Fruit fly (Drosophila melanogaster): Measurements from ENCODE around the gene larp.

DNA sequence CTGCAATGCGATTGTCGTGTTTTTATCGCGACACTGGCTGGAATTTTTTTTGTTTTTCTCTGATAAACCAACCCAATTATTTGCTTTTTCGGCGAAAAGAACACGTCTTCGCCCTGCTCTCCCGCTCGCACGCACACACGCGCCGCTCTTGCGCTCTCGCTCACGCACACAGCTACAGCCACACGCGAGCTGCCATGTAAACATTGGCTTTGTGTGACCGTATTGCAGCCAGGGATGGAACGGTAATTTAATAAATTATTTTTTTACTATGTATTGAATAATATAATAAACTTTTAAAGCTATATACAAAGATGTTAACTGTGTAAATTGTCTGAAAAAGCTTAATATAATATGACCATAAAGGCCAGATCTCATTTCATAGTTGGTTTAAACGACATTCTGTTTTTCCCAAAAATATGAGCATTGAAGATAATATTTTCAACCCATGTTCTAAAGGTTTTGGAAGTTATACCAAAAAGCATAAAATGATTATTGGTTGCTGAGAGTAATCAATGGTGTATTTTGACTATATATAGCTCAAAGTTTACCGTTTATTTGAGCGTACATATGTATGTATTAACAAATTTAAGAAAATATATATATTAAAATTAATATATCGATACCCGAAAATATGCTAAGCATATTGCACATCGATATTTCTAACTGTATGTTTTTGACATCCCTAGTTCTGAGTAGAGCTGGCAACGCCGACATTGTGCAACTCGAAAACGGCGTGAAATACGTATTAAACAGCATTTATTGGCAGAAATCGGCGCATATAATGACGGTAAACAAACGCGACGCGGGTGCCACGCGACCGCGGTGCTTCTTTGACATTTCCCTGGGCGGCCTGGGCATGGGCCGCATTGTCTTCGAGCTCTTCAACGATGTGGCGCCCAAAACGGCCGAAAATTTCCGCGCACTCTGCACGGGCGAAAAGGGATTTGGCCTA lies 3.7 kb upstream of the larp start, which contains the start of the genes Gfat2 and Moca-cyp:
- TF ChIP-seq CG14711 (tag; optimal IDR thresholded peaks at IDR 0.05) (peak; percentile 58), cnc (optimal IDR thresholded peaks at IDR 0.05) (no peak), Hr96 (GFP tag; optimal IDR thresholded peaks at IDR 0.05) (peak; percentile 50), cic (GFP tag; optimal IDR thresholded peaks at IDR 0.05) (peak; percentile 2), CG11617 (GFP tag; optimal IDR thresholded peaks at IDR 0.05) (peak; percentile 84), CG12768 (GFP tag; optimal IDR thresholded peaks at IDR 0.05) (peak; percentile 61), Mnt (GFP tag; optimal IDR thresholded peaks at IDR 0.05) (peak; percentile 76), toe (GFP tag; optimal IDR thresholded peaks at IDR 0.05) (peak; percentile 64)
